Worm (Caenorhabditis elegans) whole organism, L4/young adult: Measurements from ENCODE around the gene Y39A1C.1.

ENCODE experiments used
- W03F9.2 ChIP-seq: fragments of 150-350 bp; optimal IDR thresholded peaks from 2 replicates; lab custom pipeline; 2014; ENCODE audit warnings: missing biosample characterization, missing genetic modification characterization
- dao-5 ChIP-seq: sonication (generic microtip); optimal IDR thresholded peaks from 2 replicates; lab custom pipeline; 2016; ENCODE audit warnings: missing genotype, missing genetic modification characterization, moderate library complexity, missing compliant biosample characterization
- him-1 ChIP-seq: sonication (generic microtip); optimal IDR thresholded peaks from 2 replicates; lab custom pipeline; 2016; ENCODE audit warnings: missing genotype, missing genetic modification reagents, missing genetic modification characterization, missing compliant biosample characterization

Gene Y39A1C.1

DNA sequence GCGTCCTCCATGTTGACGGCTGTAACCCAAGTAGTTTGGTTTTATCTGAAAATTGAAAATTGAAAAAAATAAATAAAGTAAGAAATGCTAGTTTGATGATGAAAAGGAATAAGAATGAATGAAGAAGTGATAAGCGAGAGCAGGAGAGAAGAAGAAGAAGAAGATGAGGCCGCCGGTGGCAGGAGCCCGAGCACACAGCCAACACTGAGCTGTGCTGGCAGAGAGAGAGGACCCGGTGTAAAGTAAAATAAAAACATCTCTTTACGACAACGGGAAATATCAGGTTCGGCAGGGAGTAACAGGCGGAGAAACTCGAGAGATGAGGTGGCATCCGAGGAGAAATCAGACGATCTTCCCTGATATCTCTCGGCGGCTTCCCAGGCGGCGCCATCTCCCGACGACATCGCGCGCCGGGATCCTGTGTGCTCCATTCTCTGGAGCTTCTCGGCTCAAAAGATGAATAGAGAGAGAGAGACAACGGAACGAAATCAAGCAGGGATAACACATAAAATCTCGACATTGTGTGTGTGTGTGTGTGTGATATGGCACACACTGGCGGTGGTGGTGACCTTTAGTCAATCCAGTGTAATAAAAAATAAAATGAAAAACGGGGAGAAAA, 38.3 kb upstream of the Y39A1C.1 start, which contains the start of gene sca-1:
TSS of gene sca-1 (minus strand) at position 51 of the 619 bp plus-strand sequence.
- no peak for TF ChIP-seq dao-5 (tag; lab: Kevin White, UChicago)
- TF ChIP-seq W03F9.2 (tag; lab: Kevin White, UChicago), result no peak
- TF ChIP-seq him-1, result no peak

DNA sequence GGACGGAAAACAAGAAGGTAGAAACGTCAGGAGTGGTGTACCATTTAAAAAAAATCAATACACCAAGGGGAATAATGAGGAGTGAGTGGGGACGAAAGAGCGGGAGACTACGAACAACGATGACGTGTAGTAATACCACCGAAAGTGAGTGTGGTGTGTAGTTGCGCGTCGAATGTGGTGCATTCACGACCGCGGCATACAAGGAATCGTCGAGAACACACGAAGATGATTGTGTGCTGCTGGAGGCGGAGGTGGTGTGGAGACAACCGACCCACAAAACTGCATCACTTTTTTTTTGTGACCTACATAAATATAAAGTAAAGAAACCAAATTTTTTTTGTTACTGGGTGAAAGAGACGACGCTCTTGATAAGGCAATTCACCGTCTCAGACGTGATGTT, 36.9 kb upstream of the Y39A1C.1 start:
- TF ChIP-seq dao-5 (tag; lab: Kevin White, UChicago) (no peak), him-1 (no peak), W03F9.2 (tag; lab: Kevin White, UChicago) (peak; percentile 27)

DNA sequence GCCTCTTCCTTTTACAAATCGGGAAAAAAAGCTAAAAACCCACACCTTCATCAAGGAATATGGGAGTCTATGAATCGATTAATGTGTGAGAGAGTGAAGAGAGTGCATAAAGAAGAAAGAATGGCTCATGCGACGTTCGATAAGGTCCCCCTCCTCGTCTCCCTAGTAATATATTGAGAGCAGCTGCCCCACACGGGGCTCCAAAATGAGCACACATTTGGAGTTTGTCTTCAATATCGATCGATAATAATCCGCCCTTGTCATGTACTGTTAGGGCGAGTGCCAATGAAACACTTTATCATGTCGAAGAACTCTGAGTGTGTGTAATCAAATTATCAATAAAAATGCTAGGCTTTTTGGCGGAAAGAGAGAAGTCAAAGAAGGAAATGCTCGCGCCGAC, 36.0 kb upstream of the Y39A1C.1 start:
- TF ChIP-seq dao-5 (tag; lab: Kevin White, UChicago), result no peak
- no peak for TF ChIP-seq him-1
- TF ChIP-seq W03F9.2 (tag; lab: Kevin White, UChicago), result no peak

DNA sequence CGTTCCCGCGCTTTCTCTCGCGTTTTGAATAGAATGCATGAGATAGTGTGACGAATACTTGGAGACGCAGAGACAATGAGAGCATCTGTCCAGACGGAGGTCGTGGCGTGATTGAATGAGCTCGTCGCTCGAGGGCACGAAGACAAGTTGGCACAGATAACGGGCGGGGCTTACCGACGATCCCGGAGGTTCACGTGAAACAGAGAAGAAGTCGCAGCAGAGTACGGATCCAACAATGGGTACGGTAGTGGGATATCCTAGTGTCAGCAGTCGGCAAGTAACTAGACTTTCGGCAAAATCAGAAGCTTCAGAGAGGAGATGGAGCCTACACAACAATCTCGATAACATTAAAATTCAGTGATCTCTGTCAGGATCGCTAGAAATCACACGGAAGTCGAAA, 35.5 kb upstream of the Y39A1C.1 start:
- TF ChIP-seq him-1 (no peak), dao-5 (tag; lab: Kevin White, UChicago) (no peak), W03F9.2 (tag; lab: Kevin White, UChicago) (no peak)

DNA sequence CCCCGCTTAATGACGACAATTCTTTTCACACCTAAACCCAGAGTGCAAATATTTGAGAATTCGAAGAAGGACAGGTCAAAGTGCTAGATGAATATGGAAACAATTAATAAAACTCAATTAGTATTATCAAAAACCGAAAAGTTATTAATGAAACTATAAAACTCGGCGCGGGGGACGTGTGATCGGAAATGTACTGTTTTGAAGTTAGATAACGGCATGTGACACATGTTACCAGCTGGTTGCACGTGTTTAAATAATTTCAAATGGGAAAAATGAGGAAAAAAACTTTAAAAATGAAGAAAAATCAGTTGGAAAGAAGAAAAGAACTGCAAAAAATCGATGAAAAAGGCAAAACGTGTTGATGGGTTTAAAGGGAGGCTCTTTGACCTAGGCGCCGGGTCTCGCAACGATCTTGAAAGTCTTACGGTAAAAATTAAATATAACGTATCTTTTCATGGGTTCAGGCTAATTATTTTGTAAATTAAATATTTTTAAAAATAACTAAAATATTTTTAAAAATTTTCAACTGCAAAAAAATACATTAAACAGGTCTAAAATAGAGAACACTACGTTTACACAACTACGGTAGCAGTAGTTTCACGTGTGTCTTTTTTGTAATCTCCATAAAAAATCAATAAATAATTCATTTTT, 34.5 kb upstream of the Y39A1C.1 start:
- TF ChIP-seq him-1 (no peak), W03F9.2 (tag; lab: Kevin White, UChicago) (peak; percentile 5), dao-5 (tag; lab: Kevin White, UChicago) (no peak)

DNA sequence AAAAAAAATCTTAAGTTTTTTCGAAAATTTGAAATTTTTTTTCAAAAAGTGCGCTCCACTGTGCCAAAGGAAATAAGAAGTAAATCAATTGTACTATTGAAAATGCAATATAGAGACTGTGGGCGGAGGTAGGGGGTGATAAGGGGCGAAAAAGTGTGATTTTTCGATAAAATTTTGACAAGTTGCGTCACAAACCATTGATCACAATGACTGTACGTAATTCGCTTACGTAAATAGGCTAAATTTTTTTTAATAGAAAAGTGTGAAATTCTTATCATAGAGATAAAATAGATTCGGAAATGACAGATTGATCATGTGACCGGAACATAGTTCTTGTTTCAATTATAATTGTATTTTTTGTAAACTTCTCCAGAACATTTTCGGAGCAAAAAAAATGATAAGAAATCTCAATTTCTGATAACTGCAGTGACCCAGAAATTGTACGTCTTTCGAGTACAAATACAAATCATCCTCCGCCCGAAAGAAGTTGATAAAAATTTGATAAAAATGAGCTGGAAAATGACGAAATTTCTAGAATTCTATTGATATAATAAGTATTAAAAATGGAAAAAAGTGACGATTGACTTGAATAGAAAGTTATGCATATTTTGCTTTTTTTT, 32.6 kb upstream of the Y39A1C.1 start:
- TF ChIP-seq W03F9.2 (tag; lab: Kevin White, UChicago), result no peak
- TF ChIP-seq dao-5 (tag; lab: Kevin White, UChicago), result no peak
- no peak for TF ChIP-seq him-1

DNA sequence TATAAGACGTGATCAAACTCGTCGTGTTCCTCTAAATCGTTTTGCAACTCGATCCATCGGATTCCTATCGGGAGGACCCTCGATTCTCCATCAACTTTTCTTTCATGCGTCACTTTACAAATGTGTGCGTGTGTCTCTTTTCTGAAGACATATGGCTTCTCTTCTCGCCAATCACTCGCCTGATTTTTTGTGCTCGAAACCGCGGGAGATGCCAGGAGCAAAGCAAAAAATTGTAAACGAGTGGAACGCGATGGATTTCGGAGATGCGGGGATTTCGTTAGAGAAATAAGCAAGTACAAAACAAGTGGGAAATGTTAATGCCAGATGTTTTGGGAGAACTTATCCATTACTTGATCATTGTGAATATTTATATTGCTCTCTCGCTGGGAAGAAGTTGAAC, 31.0 kb upstream of the Y39A1C.1 start:
- TF ChIP-seq dao-5 (tag; lab: Kevin White, UChicago) (no peak), him-1 (no peak), W03F9.2 (tag; lab: Kevin White, UChicago) (no peak)

DNA sequence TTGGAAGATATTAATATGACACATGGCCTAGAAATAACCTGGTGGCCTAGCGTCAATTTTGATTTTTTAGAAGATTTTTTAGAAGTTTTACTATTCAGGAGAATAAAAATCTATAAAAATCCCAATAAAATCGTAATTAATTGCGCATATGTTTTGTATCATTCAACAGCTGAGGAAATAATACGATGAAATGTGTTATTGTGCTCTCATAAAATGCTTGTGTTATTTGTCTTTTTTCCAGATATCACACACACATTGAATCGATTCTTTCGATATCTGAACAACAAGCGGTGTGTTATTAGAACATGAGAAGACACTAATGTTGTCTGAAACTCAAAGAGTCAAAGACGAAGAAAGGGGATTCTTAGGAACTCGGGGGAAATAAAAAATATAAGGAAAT, 30.2 kb upstream of the Y39A1C.1 start:
- no peak for TF ChIP-seq him-1
- no peak for TF ChIP-seq W03F9.2 (tag; lab: Kevin White, UChicago)
- no peak for TF ChIP-seq dao-5 (tag; lab: Kevin White, UChicago)

DNA sequence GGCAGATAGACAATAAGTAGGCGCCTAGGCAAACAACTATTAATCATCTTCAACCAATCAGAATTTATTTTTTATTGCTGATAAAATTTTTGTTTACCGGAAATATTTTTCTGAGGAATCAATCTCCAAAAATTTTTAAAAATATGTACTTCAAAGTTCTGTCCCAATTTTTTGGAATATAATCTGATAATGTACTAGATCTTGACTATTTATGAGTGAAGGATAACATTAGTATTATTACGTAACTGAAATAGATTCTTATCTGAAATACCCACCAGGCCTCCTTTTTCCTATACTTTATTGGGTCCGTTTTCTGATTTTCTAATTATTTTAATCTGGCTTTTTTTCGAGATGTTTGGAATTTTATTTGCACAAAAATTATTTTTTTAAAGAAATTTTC, 23.8 kb upstream of the Y39A1C.1 start:
- TF ChIP-seq dao-5 (tag; lab: Kevin White, UChicago) (no peak), W03F9.2 (tag; lab: Kevin White, UChicago) (no peak), him-1 (no peak)

DNA sequence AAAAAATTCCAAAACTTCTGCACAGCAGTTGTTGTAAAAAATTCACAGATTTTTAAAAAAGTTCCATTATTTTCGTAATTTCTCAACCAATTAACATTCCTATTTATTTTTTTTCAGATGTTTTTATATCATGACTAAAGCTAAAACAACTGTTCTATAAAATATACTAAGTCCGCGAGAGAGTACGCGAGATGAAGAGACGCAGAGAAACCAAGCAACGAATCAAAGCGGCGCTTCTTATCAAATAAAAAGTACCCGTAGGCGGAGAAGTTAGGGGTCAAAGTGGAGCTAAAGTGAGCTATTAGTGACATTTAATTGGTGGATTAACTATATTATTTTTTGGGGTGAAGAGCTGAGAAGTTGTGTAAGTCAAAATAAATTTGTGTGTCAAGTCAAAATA, 22.6 kb upstream of the Y39A1C.1 start, which contains the start of gene sbsp-1:
TSS of gene sbsp-1 (plus strand) at position 301 of the 400 bp plus-strand sequence.
- no peak for TF ChIP-seq W03F9.2 (tag; lab: Kevin White, UChicago)
- no peak for TF ChIP-seq dao-5 (tag; lab: Kevin White, UChicago)
- no peak for TF ChIP-seq him-1

DNA sequence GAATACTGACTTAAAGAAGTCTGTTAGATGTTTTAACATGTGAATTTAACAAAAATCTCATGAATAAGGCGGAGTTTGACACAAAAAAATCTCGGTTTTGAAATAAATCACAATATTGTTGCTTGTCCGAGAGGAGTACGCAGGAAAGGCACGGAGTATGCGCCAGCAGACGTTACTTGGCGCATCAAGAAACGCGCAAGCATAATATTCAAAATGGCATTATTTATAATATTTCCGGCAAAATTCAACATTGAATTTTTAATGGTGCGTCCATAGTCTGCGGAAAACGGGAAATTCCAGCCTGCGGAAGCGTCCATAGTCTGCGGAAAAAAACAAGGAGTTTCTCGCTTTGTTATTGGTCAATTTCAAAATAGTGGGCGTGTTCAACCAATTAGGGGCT, 10.4 kb upstream of the Y39A1C.1 start, which contains the start of gene pde-12:
TSS of gene pde-12 (minus strand) at position 148 of the 400 bp plus-strand sequence.
- TF ChIP-seq him-1, result peak; percentile 30
- TF ChIP-seq W03F9.2 (tag; lab: Kevin White, UChicago), result peak; percentile 69
- TF ChIP-seq dao-5 (tag; lab: Kevin White, UChicago), result no peak

DNA sequence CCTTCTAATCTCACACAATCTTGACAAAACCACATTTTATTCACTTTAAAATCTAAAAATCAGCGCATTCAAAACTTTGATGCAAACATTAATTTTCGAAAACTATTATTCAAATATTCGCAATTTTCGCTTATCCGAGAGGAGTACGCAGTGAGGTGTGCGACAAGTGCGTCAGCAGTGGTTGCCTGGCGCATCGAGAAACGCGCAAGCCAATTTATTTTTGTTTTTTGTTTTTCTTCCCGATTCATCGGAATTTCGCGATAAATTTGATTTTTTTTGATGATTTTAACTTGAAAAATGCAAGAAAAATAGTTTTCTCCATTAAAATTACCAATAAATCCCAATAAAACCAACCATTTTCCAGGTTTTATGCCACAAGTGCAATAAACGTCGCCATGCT, 6.4 kb upstream of the Y39A1C.1 start, which contains the start of the genes fbxb-85 and hex-3:
TSS of gene fbxb-85 (minus strand) at position 106 of the 400 bp plus-strand sequence.
TSS of gene hex-3 (plus strand) at position 365 of the 400 bp plus-strand sequence.
- TF ChIP-seq dao-5 (tag; lab: Kevin White, UChicago) (no peak), him-1 (peak; percentile 80), W03F9.2 (tag; lab: Kevin White, UChicago) (peak; percentile 93)

DNA sequence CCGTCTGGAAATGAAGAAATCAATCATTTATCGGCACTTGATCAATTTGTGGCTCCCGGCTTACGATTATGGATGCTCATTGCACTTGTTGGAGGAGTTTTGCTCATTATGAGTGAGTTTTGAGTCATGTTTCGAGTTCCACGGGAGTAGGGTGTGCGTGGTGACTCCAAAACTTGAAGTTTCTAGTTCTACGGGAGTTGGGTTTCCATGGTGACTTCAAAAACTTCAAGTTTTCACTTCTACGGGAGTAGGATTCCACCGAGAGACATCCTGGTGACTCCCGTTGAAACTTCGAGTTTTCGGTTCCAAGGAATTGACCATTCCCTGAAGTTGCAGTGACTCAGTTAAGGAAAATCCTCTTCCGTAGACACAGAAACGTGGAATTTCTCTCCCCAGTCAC, 1.6 kb downstream of the Y39A1C.1 start:
- TF ChIP-seq dao-5 (tag; lab: Kevin White, UChicago), result no peak
- no peak for TF ChIP-seq him-1

DNA sequence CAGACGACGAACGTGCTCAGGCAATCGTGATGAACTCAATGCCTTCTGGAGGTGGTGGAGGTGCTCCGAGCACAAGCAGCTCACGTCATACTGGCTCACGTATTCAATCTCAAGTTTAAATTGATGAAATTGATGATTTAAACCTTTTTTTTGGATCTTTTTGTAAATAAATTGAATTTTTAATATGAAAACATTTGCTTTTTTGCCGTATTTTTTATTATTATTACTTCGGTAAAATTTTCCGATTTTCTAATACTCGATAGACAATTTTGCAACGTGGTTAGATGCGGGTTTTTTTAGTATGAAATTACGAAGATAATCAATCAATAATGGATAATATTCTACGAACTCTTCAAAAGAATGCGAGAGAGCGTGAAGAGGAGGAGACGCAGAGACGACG, 2.7 kb downstream of the Y39A1C.1 start, which contains the start of gene oxi-1:
TSS of gene oxi-1 (plus strand) at position 301 of the 400 bp plus-strand sequence.
- no peak for TF ChIP-seq him-1
- no peak for TF ChIP-seq W03F9.2 (tag; lab: Kevin White, UChicago)
- TF ChIP-seq dao-5 (tag; lab: Kevin White, UChicago), result no peak
